Worm (Caenorhabditis elegans) whole organism, L2 larva: Measurements from ENCODE around the gene cutl-12.
A peak's percentile ranks its signal among the peaks of the same experiment; 100 is the strongest.

Source experiments
- C34F6.9 ChIP-seq: fragments of 150-350 bp; optimal IDR thresholded peaks from 2 replicates; lab custom pipeline; 2014; ENCODE audit warnings: missing biosample characterization, missing genetic modification characterization
- F13H6.1 ChIP-seq: sonication (generic microtip); optimal IDR thresholded peaks from 2 replicates; lab custom pipeline; 2016; ENCODE audit warnings: missing genetic modification characterization, missing compliant biosample characterization
- Y55F3AM.14 ChIP-seq: fragments of 200-800 bp; sonication (Bioruptor generic); optimal IDR thresholded peaks from 2 replicates; lab custom pipeline; 2018; ENCODE audit warnings: mild to moderate bottlenecking, missing genetic modification characterization, missing compliant biosample characterization
- ZK546.5 ChIP-seq: sonication (generic microtip); optimal IDR thresholded peaks from 2 replicates; lab custom pipeline; 2017; ENCODE audit warnings: missing biosample characterization, missing genetic modification characterization
- alr-1 ChIP-seq: fragments of 150-350 bp; optimal IDR thresholded peaks from 2 replicates; lab custom pipeline; 2014; ENCODE audit warnings: missing biosample characterization, missing genetic modification characterization
- aly-2 ChIP-seq: fragments of 150-350 bp; optimal IDR thresholded peaks from 2 replicates; lab custom pipeline; 2014; ENCODE audit warnings: missing biosample characterization, missing genetic modification characterization
- ama-1 ChIP-seq: fragments of 150-350 bp; optimal IDR thresholded peaks from 2 replicates; lab custom pipeline; 2018; ENCODE audit warnings: inconsistent platforms
- ceh-16 ChIP-seq: fragments of 150-350 bp; optimal IDR thresholded peaks from 2 replicates; lab custom pipeline; 2014; ENCODE audit warnings: missing biosample characterization, missing genetic modification characterization
- ceh-82 ChIP-seq: fragments of 150-350 bp; optimal IDR thresholded peaks from 2 replicates; lab custom pipeline; 2014; ENCODE audit warnings: missing biosample characterization, missing genetic modification characterization
- crh-2 ChIP-seq: sonication (generic microtip); optimal IDR thresholded peaks from 2 replicates; lab custom pipeline; 2017; ENCODE audit warnings: missing biosample characterization, missing genetic modification characterization
- dmd-4 ChIP-seq: sonication (generic microtip); optimal IDR thresholded peaks from 2 replicates; lab custom pipeline; 2017; ENCODE audit warnings: missing biosample characterization, missing genetic modification characterization
- egl-27 ChIP-seq: sonication (generic microtip); optimal IDR thresholded peaks from 3 replicates; lab custom pipeline; 2017; ENCODE audit warnings: missing biosample characterization, missing genetic modification reagents, missing genetic modification characterization
- elt-1 ChIP-seq: fragments of 150-350 bp; optimal IDR thresholded peaks from 2 replicates; lab custom pipeline; 2014; ENCODE audit warnings: missing biosample characterization, missing genetic modification characterization
- elt-3 ChIP-seq: sonication (generic microtip); optimal IDR thresholded peaks from 2 replicates; lab custom pipeline; 2017; ENCODE audit warnings: missing biosample characterization, missing genetic modification characterization
- fos-1 ChIP-seq: fragments of 150-350 bp; optimal IDR thresholded peaks from 2 replicates; lab custom pipeline; 2014; ENCODE audit warnings: missing biosample characterization, missing genetic modification characterization
- lin-11 ChIP-seq: fragments of 150-350 bp; sonication (generic microtip); optimal IDR thresholded peaks from 2 replicates; lab custom pipeline; 2014; ENCODE audit warnings: missing biosample characterization, missing genetic modification characterization, inconsistent platforms, mixed read lengths
- lin-13 ChIP-seq: fragments of 150-350 bp; optimal IDR thresholded peaks from 2 replicates; lab custom pipeline; 2014; ENCODE audit warnings: missing biosample characterization, missing genetic modification reagents, missing genetic modification characterization
- lin-39 ChIP-seq: fragments of 150-350 bp; optimal IDR thresholded peaks from 2 replicates; lab custom pipeline; 2014; ENCODE audit warnings: missing biosample characterization, missing genetic modification reagents, missing genetic modification characterization
- mab-5 ChIP-seq: fragments of 150-350 bp; optimal IDR thresholded peaks from 2 replicates; lab custom pipeline; 2014; ENCODE audit warnings: missing biosample characterization, missing genetic modification characterization
- mdl-1 ChIP-seq, 2 experiments: fragments of 150-350 bp in 1 of 2; sonication (generic microtip) in 1 of 2; optimal IDR thresholded peaks; 2 replicates each; lab custom pipeline; 2017; ENCODE audit warnings: missing biosample characterization in 2 of 2, missing genetic modification characterization in 2 of 2
- nhr-10 ChIP-seq: sonication (generic microtip); optimal IDR thresholded peaks from 2 replicates; lab custom pipeline; 2017; ENCODE audit warnings: missing biosample characterization, missing genetic modification characterization
- nhr-11 ChIP-seq: fragments of 150-350 bp; optimal IDR thresholded peaks from 2 replicates; lab custom pipeline; 2014; ENCODE audit warnings: missing biosample characterization, missing genetic modification characterization
- nhr-12 ChIP-seq: fragments of 150-350 bp; optimal IDR thresholded peaks from 2 replicates; lab custom pipeline; 2014; ENCODE audit warnings: missing biosample characterization, missing genetic modification characterization
- nhr-21 ChIP-seq: fragments of 150-350 bp; optimal IDR thresholded peaks from 2 replicates; lab custom pipeline; 2014; ENCODE audit warnings: missing biosample characterization, missing genetic modification characterization
- nhr-6 ChIP-seq: fragments of 150-350 bp; optimal IDR thresholded peaks from 2 replicates; lab custom pipeline; 2014; ENCODE audit warnings: missing biosample characterization, missing genetic modification characterization
- nhr-77 ChIP-seq: fragments of 150-350 bp; optimal IDR thresholded peaks from 2 replicates; lab custom pipeline; 2014; ENCODE audit warnings: missing biosample characterization, missing genetic modification characterization
- peb-1 ChIP-seq: fragments of 150-350 bp; optimal IDR thresholded peaks from 2 replicates; lab custom pipeline; 2014; ENCODE audit warnings: missing biosample characterization, missing genetic modification characterization
- skn-1 ChIP-seq: sonication (generic microtip); optimal IDR thresholded peaks from 2 replicates; lab custom pipeline; 2017; ENCODE audit warnings: missing biosample characterization, missing genetic modification characterization
- sma-3 ChIP-seq: sonication (generic microtip); optimal IDR thresholded peaks from 2 replicates; lab custom pipeline; 2016; ENCODE audit warnings: missing genetic modification reagents, missing genetic modification characterization, missing compliant biosample characterization
- sma-9 ChIP-seq, 2 experiments: fragments of 150-350 bp in 1 of 2; sonication (generic microtip) in 1 of 2; optimal IDR thresholded peaks; 2 replicates each; lab custom pipeline; 2014 to 2016; ENCODE audit warnings: missing genetic modification characterization in 2 of 2, mild to moderate bottlenecking in 1 of 2, missing biosample characterization in 1 of 2, missing compliant biosample characterization in 1 of 2, missing genetic modification reagents in 1 of 2, moderate library complexity in 1 of 2
- unc-39 ChIP-seq: fragments of 150-350 bp; optimal IDR thresholded peaks from 2 replicates; lab custom pipeline; 2014; ENCODE audit warnings: missing biosample characterization, missing genetic modification characterization
- unc-62 ChIP-seq: fragments of 150-350 bp; optimal IDR thresholded peaks from 2 replicates; lab custom pipeline; 2014; ENCODE audit warnings: missing biosample characterization, missing genetic modification reagents, missing genetic modification characterization
- ztf-1 ChIP-seq: fragments of 200-800 bp; sonication (Bioruptor generic); conservative IDR thresholded peaks from 2 replicates; pipeline ENCODE4 v1.3.6; 2022; ENCODE audit warnings: missing genetic modification characterization, missing compliant biosample characterization
- ztf-4 ChIP-seq: fragments of 150-350 bp; optimal IDR thresholded peaks from 2 replicates; lab custom pipeline; 2014; ENCODE audit warnings: missing biosample characterization, missing genetic modification characterization

The cutl-12 gene

ce11 chrII:8648843-8649242 is 14.6 kb upstream of the cutl-12 start:
- TF ChIP-seq nhr-10 (tag; lab: Kevin White, UChicago): no peak
- TF ChIP-seq elt-3 (tag; lab: Kevin White, UChicago): no peak
- TF ChIP-seq unc-39: no peak
- TF ChIP-seq nhr-77 (tag; lab: Kevin White, UChicago): no peak
- TF ChIP-seq nhr-12 (tag; lab: Kevin White, UChicago): no peak
- TF ChIP-seq ZK546.5 (tag; lab: Kevin White, UChicago): no peak
- TF ChIP-seq lin-39 (tag; lab: Kevin White, UChicago): no peak
- no peak for TF ChIP-seq mdl-1 (tag; optimal IDR thresholded peaks at IDR 0.05; lab: Kevin White, UChicago)

- TF ChIP-seq lin-11 (no peak), nhr-77 (tag; lab: Kevin White, UChicago) (no peak), fos-1 (tag; lab: Kevin White, UChicago) (no peak), alr-1 (no peak), unc-62 (GFP tag; lab: Kevin White, UChicago) (no peak), dmd-4 (tag; lab: Kevin White, UChicago) (no peak), ceh-82 (tag; lab: Kevin White, UChicago) (no peak), ztf-4 (tag; lab: Kevin White, UChicago) (no peak), skn-1 (tag; lab: Kevin White, UChicago) (no peak), ztf-1 (GFP tag; lab: Robert Waterston, UW) (no peak), sma-3 (no peak), ceh-16 (tag; lab: Kevin White, UChicago) (no peak), Y55F3AM.14 (GFP tag; lab: Kevin White, UChicago) (no peak), elt-1 (no peak), mab-5 (tag; lab: Kevin White, UChicago) (no peak), aly-2 (tag; lab: Kevin White, UChicago) (no peak), lin-13 (no peak), ama-1 (lab: Kevin White, UChicago) (no peak), C34F6.9 (tag; lab: Kevin White, UChicago) (no peak), nhr-21 (no peak)
Observed at ce11 chrII:8646437-8646836, 12.2 kb upstream of the cutl-12 start.

- TF ChIP-seq egl-27 (tag; lab: Kevin White, UChicago): no peak
- no peak for TF ChIP-seq ceh-16 (tag; lab: Kevin White, UChicago)
- TF ChIP-seq F13H6.1 (tag; lab: Kevin White, UChicago): peak; percentile 20
- no peak for TF ChIP-seq lin-39 (tag; lab: Kevin White, UChicago)
Observed at ce11 chrII:8643627-8644356, 9.5 kb upstream of the cutl-12 start.

- TF ChIP-seq peb-1 (tag; lab: Kevin White, UChicago): no peak
- no peak for TF ChIP-seq nhr-21
- no peak for TF ChIP-seq nhr-6
- no peak for TF ChIP-seq alr-1
- no peak for TF ChIP-seq nhr-11 (tag; lab: Kevin White, UChicago)
- TF ChIP-seq ztf-4 (tag; lab: Kevin White, UChicago): no peak
- TF ChIP-seq, all 48 proteins: peak for 0
Observed at ce11 chrII:8642376-8642775, 8.1 kb upstream of the cutl-12 start.

ce11 chrII:8641131-8641530 is 6.8 kb upstream of the cutl-12 start, which contains the start of gene D2085.7:
Gene D2085.7, plus strand, starts transcription at chrII:8641381.
- TF ChIP-seq sma-9 (GFP tag; optimal IDR thresholded peaks at IDR 0.05; lab: Kevin White, UChicago) (no peak), sma-9 (tag; optimal IDR thresholded peaks at IDR 0.05; lab: Kevin White, UChicago) (no peak), lin-11 (no peak), fos-1 (tag; lab: Kevin White, UChicago) (peak; percentile 63)

ce11 chrII:8640503-8640902 is 6.2 kb upstream of the cutl-12 start:
- TF ChIP-seq fos-1 (tag; lab: Kevin White, UChicago) (peak; percentile 84), crh-2 (tag; lab: Kevin White, UChicago) (peak; percentile 24), C34F6.9 (tag; lab: Kevin White, UChicago) (peak; percentile 5), peb-1 (tag; lab: Kevin White, UChicago) (no peak)
